Fruit fly (Drosophila melanogaster) ovary, adult (tissue): ENCODE data around the gene CG13024.

Experiments
- CG17801 ChIP-seq: fragments of 200-800 bp; optimal IDR thresholded peaks from 2 replicates; lab custom pipeline; 2019; ENCODE audit warnings: missing biosample characterization, mild to moderate bottlenecking, missing genetic modification characterization, moderate library complexity; ENCODE audit not compliant: partially characterized antibody

The CG13024 gene

DNA sequence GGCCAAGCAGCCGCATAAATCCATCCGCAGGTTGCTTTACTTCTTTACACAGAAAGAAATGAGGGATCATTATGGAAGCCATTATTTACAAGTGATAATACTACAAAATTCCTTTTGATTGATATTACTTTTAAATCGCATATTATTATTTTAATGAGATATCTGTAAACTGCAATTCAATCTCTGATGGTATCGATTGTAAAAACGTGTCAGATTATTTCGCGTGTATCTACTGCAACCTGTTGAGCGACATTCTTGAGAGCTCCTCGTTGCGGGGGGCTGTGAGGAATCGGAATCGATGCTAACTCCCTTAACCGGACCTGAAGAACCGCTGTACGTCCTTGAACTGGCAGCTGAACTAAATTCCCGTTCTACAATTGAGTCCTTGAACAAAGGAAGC lies 10.8 kb downstream of the CG13024 start:
- no peak for TF ChIP-seq CG17801 (GFP tag; lab: Kevin White, UChicago)

dm6 chr3L:16813984-16814383 lies 14.9 kb downstream of the CG13024 start:
- TF ChIP-seq CG17801 (GFP tag; lab: Kevin White, UChicago): no peak

dm6 chr3L:16811908-16812307 lies 17.0 kb downstream of the CG13024 start:
- no peak for TF ChIP-seq CG17801 (GFP tag; lab: Kevin White, UChicago)

DNA sequence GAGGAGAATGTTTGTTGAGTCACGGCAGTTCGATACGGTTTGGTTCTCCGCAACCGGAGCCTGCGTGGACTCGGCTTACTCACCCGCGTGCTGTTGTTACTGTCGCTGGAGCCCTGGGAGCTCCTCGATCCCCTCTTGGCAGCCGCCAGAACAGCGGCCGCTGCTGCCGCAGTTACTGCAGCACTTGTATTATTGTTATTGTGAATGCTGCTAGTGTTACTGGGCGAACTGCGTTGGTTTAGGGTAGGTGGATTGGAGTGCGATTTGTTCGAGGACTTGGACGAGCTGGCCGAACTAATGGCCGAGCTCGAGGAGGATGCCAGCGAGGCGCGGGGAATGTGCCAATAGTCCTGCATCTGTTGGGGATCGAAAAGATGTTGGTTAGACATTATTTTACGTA lies 18.4 kb downstream of the CG13024 start:
- TF ChIP-seq CG17801 (GFP tag; lab: Kevin White, UChicago): no peak

- TF ChIP-seq CG17801 (GFP tag; lab: Kevin White, UChicago): no peak
Observed at dm6 chr3L:16808139-16808538, 20.7 kb downstream of the CG13024 start.

DNA sequence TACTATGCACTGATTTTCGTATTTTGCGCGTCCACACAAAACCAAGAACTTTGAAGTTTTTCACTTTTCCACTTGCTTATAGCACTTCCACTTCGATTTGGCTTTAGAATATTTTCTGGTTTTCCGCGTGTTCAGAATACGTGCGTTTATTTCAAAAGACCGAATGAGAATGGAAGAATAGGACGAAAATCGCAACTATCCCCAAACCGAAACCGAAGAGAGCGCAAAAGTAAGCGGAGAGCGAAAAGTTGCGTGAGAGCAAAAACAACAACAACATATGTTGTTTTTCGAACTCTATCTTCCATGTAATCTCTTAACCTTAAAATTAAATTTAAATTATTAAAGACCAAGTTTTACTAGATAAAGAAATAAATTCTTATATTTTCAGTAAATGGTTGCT lies 21.3 kb downstream of the CG13024 start, which contains the start of gene CG9674:
CG9674 (minus strand) TSS at position 174 of the 400 bp plus-strand sequence.
- peak; percentile 16 for TF ChIP-seq CG17801 (GFP tag; lab: Kevin White, UChicago)

DNA sequence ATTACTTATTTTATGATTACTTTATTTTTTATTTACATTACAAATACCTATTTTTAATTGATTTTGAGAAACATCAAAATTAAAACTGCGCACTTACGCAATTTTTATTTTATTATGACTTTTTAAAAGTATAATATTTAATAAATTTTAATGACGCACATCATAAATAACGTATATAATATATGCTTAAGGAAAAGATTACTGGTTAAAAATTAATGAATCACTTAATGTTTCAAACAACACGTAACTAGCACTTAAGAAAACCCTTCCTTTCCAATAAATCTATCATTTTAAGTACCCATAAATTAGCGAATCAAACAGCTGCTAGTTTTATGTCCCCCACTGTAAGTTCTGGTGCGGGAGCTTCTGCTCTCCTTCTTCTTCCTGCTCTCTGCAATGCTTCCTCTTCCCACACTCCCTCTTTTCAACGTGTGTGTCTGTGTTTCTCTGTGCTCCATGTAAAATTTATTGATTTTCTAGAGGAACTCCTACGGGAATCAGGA lies 22.0 kb downstream of the CG13024 start:
- TF ChIP-seq CG17801 (GFP tag; lab: Kevin White, UChicago): no peak

- TF ChIP-seq CG17801 (GFP tag; lab: Kevin White, UChicago): no peak
Observed at dm6 chr3L:16805806-16806719, 22.8 kb downstream of the CG13024 start.

DNA sequence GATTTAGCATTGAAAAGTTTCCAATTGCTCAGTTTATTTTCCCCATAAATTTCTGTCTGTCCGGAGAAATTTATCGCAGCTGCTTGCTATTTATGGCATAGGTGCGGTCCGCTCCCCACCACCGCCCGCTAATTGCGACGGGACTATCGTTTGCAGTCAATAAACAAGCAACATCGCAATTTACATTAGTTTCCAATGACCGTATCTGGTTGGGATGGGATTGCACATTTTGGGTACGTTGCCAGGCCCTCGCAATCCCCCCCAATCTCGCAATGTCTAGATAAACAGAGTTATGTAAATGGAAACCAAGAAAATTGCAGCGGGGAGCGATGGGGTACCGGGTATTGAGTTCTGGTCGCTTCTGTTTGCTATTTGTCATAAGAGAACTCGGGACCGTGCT lies 24.2 kb downstream of the CG13024 start, which contains the start of gene nudC:
nudC (plus strand) TSS at position 368 of the 400 bp plus-strand sequence.
- TF ChIP-seq CG17801 (GFP tag; lab: Kevin White, UChicago): no peak

DNA sequence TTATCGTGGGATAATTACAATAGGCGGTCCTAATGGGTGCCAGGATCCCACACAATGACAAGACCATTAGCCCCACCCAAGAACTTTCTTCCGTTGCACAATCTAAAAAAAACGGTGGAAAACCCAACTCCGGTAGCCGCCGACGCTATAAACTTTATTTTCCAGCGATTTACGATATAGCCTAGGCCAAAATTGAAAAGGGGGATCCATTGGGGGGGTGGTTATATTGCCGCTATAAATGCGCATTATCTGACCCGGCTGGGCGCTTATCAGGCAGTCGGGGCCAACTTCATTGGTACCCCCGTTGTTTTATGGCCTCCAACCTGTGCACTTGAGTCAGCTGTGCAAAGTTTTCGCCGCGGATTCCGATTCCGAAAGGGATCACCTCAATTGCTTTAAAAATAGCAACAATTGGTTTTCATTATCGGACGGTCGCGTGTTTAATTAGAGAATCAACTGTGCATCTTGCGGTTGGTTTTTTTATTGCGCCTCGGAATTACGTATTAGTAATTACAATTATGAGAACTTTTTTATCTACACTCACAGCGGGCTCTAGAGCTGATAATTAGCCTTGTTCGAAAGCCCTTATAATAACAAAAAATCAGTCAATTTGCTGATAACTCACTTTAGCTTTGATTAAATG lies 25.0 kb downstream of the CG13024 start:
- TF ChIP-seq CG17801 (GFP tag; lab: Kevin White, UChicago): peak; percentile 63

DNA sequence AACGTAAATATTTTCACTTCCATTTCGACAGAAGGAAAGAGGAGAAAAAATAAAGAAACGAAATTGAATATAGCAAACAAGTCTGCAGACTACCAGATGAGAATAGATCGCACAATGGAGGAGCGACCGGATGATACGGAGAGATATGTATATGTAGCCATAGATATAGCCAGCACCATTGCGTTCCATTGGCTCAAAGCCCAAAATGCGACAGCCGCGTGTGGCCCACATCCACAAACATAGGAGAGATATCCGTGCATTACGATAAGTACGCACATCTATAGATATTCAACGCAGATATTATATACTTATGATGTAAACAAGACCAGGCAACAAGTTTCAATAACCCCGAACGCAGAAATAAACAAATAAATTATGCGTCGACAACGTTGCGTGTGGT lies 25.6 kb downstream of the CG13024 start:
- TF ChIP-seq CG17801 (GFP tag; lab: Kevin White, UChicago): no peak

dm6 chr3L:16801499-16802452 lies 27.1 kb downstream of the CG13024 start:
- no peak for TF ChIP-seq CG17801 (GFP tag; lab: Kevin White, UChicago)

DNA sequence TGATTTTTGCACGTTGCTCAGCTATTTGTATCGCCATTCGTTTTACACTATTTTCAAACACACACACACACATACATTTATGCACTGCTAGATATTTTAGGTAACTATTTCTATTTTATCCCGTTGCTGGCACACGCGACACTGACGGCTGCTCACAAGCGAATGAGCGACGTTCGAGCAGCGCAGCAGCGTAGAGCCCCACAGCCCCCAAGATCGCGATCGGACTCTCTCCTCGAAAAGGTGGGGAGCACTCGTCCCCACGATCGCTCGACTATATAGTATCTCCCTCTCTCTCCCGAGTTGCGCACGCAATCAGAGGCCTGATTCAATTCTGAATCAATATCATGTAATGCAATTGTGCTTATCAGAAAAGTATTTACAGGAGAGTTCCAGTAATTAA lies 28.8 kb downstream of the CG13024 start:
- peak; percentile 54 for TF ChIP-seq CG17801 (GFP tag; lab: Kevin White, UChicago)

dm6 chr3L:16796603-16797002 lies 32.3 kb downstream of the CG13024 start:
- peak; percentile 15 for TF ChIP-seq CG17801 (GFP tag; lab: Kevin White, UChicago)
